Fruit fly (Drosophila melanogaster) whole organism, adult: ENCODE data around the gene RIOK1.
A peak's percentile ranks its signal among the peaks of the same experiment; 100 is the strongest.

ENCODE experiments used
- CG11617 ChIP-seq: fragments of 200-800 bp; sonication (Bioruptor generic); optimal IDR thresholded peaks from 2 replicates; lab custom pipeline; 2017; ENCODE audit warnings: mild to moderate bottlenecking, missing biosample characterization, missing genetic modification reagents, missing genetic modification characterization
- CG12768 ChIP-seq: fragments of 200-800 bp; sonication (Bioruptor generic); optimal IDR thresholded peaks from 2 replicates; lab custom pipeline; 2017; ENCODE audit warnings: missing biosample characterization, missing genetic modification characterization, mild to moderate bottlenecking, moderate library complexity, missing genetic modification reagents
- CG14711 ChIP-seq: fragments of 200-800 bp; sonication (Bioruptor generic); optimal IDR thresholded peaks from 2 replicates; lab custom pipeline; 2018; ENCODE audit warnings: missing biosample characterization, mild to moderate bottlenecking, missing genetic modification characterization, moderate library complexity
- CG1620 ChIP-seq: fragments of 200-800 bp; sonication (Bioruptor generic); optimal IDR thresholded peaks from 2 replicates; lab custom pipeline; 2016; ENCODE audit warnings: missing biosample characterization, missing genetic modification characterization
- CG33017 ChIP-seq: fragments of 200-800 bp; sonication (Bioruptor generic); optimal IDR thresholded peaks from 2 replicates; lab custom pipeline; 2018; ENCODE audit warnings: missing biosample characterization, mild to moderate bottlenecking, missing genetic modification characterization, moderate library complexity
- CG5204 ChIP-seq: fragments of 200-800 bp; sonication (Bioruptor generic); optimal IDR thresholded peaks from 2 replicates; lab custom pipeline; 2016; ENCODE audit warnings: missing biosample characterization, missing genetic modification characterization
- CG7045 ChIP-seq: fragments of 200-800 bp; sonication (Bioruptor generic); optimal IDR thresholded peaks from 2 replicates; lab custom pipeline; 2017; ENCODE audit warnings: missing biosample characterization, mild to moderate bottlenecking, missing genetic modification characterization
- CG7101 ChIP-seq: fragments of 200-800 bp; sonication (Bioruptor generic); optimal IDR thresholded peaks from 2 replicates; lab custom pipeline; 2018; ENCODE audit warnings: missing biosample characterization, mild to moderate bottlenecking, missing genetic modification characterization, moderate library complexity
- Clk ChIP-seq: fragments of 200-800 bp; sonication (Bioruptor generic); optimal IDR thresholded peaks from 2 replicates; lab custom pipeline; 2017; ENCODE audit warnings: missing biosample characterization, missing genetic modification characterization
- Crg-1 ChIP-seq: fragments of 200-800 bp; sonication (Bioruptor generic); optimal IDR thresholded peaks from 2 replicates; lab custom pipeline; 2016; ENCODE audit warnings: missing biosample characterization, missing genetic modification characterization
- Hr96 ChIP-seq: fragments of 200-800 bp; sonication (Bioruptor generic); optimal IDR thresholded peaks from 2 replicates; lab custom pipeline; 2016; ENCODE audit warnings: missing biosample characterization, missing genetic modification characterization
- Mnt ChIP-seq: fragments of 200-800 bp; sonication (Bioruptor generic); optimal IDR thresholded peaks from 2 replicates; lab custom pipeline; 2016; ENCODE audit warnings: missing biosample characterization, mild to moderate bottlenecking, missing genetic modification characterization
- bab1 ChIP-seq: fragments of 200-800 bp; sonication (Bioruptor generic); optimal IDR thresholded peaks from 3 replicates; lab custom pipeline; 2019; ENCODE audit warnings: missing biosample characterization, mild to moderate bottlenecking, missing genetic modification characterization, moderate library complexity
- cic ChIP-seq: fragments of 200-800 bp; sonication (Bioruptor generic); optimal IDR thresholded peaks from 2 replicates; lab custom pipeline; 2017; ENCODE audit warnings: missing biosample characterization, mild to moderate bottlenecking, missing genetic modification characterization, moderate library complexity
- cnc ChIP-seq, 2 experiments: fragments of >200 bp; optimal IDR thresholded peaks; 2 replicates each; lab custom pipeline; 2017
- kay ChIP-seq: fragments of 200-800 bp; sonication (Bioruptor generic); peaks from one replicate; lab custom pipeline; 2016; ENCODE audit warnings: missing biosample characterization, missing genetic modification characterization, borderline replicate concordance
- ovo ChIP-seq: fragments of 200-800 bp; sonication (Bioruptor generic); optimal IDR thresholded peaks from 2 replicates; lab custom pipeline; 2016; ENCODE audit warnings: missing biosample characterization, missing genetic modification characterization
- pad ChIP-seq: fragments of 200-800 bp; sonication (Bioruptor generic); optimal IDR thresholded peaks from 3 replicates; lab custom pipeline; 2017; ENCODE audit warnings: missing biosample characterization, missing genetic modification characterization, mild to moderate bottlenecking, moderate library complexity, missing genetic modification reagents
- tj ChIP-seq: fragments of 200-800 bp; sonication (Bioruptor generic); optimal IDR thresholded peaks from 3 replicates; lab custom pipeline; 2017; ENCODE audit warnings: missing biosample characterization, mild to moderate bottlenecking, missing genetic modification characterization, moderate library complexity
- toe ChIP-seq: fragments of 200-800 bp; sonication (Bioruptor generic); optimal IDR thresholded peaks from 2 replicates; lab custom pipeline; 2016; ENCODE audit warnings: missing biosample characterization, missing genetic modification characterization

The RIOK1 gene

DNA sequence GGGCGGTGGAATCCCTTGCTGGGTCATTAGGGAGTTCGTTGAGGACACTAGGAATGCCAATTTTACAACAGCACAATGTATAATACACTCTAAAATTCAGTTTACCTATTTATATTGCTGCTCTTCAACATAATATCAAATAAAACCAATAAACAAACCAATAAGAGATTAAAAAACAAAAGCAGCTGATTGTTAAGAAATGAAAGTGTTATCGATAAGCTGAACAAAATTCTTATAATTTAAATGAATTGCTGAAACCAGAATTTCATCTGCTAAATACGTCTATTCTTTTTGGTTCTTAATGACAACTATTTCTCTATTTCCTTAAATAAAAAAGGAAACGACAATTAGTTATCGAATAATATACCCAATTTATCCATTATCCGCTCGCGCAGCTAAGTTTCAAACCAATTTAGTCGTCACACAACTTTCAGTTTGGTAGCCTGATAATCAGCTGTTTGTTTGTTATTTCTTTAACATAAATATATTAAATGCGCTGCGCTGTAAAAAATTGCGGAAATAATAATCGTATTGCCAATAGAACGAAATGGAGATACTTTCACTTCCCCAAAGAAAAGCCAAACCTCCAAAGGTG, 43.0 kb upstream of the RIOK1 start, which contains the start of the genes Pldn and CG14135:
Gene Pldn (minus strand): TSS at position 197 of the 595 bp plus-strand sequence.
Gene CG14135 (plus strand): TSS at position 369 of the 595 bp plus-strand sequence.
- peak; percentile 90 for TF ChIP-seq kay (GFP tag; lab: Kevin White, UChicago)
- peak; percentile 2 for TF ChIP-seq bab1 (GFP tag; lab: Kevin White, UChicago)
- no peak for TF ChIP-seq toe

DNA sequence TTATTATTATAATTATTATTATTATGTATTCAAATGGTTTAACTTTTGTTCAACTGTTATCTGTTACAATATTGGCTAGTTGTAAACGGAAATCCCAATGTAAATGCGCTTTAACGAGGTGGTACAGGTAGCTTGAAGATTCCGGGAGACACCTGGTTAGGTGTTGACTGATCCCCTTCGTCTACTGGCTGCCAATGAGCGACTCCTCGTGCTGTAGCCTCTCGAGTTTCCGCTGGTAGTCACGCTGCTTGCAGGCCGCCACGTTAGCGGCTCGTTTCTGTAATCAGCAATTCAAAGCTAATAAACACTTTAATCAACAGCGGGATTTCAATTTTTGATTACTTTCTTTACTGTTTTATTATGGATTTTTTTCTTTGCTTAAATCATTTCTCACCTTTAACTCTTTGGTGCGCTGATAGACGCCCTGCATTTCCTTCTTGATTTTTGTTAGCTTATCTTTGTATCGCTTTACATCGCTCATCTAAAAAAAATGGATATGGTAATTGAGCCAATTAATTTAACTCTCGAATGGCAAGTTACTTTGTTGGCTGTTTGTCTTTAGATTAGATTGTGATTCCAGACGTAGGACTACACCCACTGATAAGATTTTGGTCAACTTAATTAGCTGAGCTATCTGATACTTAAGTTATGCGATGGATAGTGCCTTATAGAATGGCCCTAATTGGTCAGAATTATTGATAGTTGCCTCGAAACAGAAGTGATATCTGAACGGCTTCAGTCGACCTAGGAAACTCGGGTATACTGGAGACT, 41.7 kb upstream of the RIOK1 start:
- TF ChIP-seq cic (GFP tag; lab: Kevin White, UChicago) (peak; percentile 92), CG33017 (tag; lab: Kevin White, UChicago) (peak; percentile 56), ovo (GFP tag; lab: Kevin White, UChicago) (peak; percentile 51), toe (no peak), CG7101 (peak; percentile 73), cnc (optimal IDR thresholded peaks at IDR 0.05; lab: Kevin White, UChicago) (no peak), Crg-1 (GFP tag; lab: Kevin White, UChicago) (peak; percentile 24), CG11617 (GFP tag; lab: Kevin White, UChicago) (peak; percentile 70), CG7045 (GFP tag; lab: Kevin White, UChicago) (peak; percentile 3), Mnt (peak; percentile 74)

DNA sequence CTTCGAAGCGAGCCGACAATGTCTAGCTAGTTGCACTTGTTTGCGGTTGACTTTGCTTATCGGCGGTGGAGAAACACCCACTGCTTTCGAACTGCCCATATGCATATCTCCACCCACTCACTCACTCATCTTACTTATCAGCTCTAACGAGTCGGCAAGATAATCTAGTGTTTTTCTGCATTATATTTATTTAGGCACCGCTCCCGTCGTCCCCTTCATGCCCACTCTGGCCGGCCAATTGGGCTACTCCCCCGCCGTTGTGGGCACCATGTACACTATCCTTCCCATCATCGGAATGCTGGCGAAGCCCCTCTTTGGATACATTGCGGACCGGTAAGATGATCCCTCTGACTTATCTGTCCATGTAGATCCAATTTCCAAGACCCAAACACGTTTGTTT, 37.6 kb upstream of the RIOK1 start:
- TF ChIP-seq CG11617 (GFP tag; lab: Kevin White, UChicago) (no peak), CG12768 (GFP tag; lab: Kevin White, UChicago) (peak; percentile 16), CG7101 (no peak), cic (GFP tag; lab: Kevin White, UChicago) (peak; percentile 39)

DNA sequence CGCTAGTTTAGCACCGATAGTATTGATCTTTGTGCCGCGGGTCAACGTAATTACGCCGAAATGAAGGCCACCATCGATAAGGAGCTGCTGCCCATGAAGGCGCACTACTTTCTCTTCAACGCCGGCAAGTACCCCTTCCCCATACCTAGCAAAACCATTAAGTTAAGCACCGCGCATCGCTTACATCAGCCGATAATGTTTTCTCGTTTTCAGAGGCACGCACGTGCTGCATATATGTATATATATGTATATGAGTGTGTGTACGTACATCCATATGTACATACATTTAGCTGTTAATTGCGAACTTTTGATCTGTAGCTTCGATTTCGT, 36.2 kb upstream of the RIOK1 start:
- TF ChIP-seq CG7045 (GFP tag; lab: Kevin White, UChicago) (no peak), tj (GFP tag; lab: Kevin White, UChicago) (peak; percentile 78)

DNA sequence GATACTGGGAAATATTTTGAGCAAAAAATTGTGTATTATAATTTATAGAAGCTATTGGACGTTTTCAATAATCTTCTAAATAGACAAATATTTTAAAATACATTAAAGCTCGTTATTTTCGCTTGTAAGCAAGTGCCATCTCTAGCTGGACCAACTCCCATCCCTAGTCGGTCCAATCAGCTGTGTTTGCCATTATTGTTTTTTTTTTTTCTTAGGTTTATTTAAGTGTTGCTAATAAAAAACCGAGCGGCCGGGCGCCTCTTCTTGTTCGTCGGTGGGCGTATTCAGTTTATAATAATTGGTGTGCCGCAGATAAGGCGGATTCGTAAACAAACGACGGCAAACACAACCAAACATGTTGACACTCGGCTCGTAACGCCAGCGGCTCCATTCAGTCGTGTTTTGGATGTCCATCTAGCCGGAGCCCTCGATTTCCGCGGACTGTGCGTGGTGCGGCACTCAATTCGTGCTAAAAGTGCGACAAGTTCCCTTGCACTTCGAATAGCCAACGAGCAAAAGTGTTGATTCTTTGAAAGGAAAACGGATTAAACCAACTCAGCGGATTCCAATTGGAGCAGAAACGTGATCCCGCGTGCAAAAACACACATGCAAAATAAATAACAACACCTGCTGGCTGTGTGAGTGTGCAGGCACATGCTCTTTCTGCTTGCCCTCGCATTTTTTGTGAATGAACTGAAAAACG, 35.7 kb upstream of the RIOK1 start, which contains the start of gene Sugb:
Gene Sugb (plus strand): TSS at position 162 of the 703 bp plus-strand sequence.
- TF ChIP-seq bab1 (GFP tag; lab: Kevin White, UChicago), result peak; percentile 37
- peak; percentile 27 for TF ChIP-seq pad (GFP tag; lab: Kevin White, UChicago)
- TF ChIP-seq cic (GFP tag; lab: Kevin White, UChicago), result peak; percentile 96
- peak; percentile 57 for TF ChIP-seq CG7045 (GFP tag; lab: Kevin White, UChicago)
- TF ChIP-seq ovo (GFP tag; lab: Kevin White, UChicago), result peak; percentile 69
- peak; percentile 77 for TF ChIP-seq CG5204 (GFP tag; lab: Kevin White, UChicago)
- peak; percentile 90 for TF ChIP-seq CG11617 (GFP tag; lab: Kevin White, UChicago)
- peak; percentile 73 for TF ChIP-seq CG1620
- TF ChIP-seq CG33017 (tag; lab: Kevin White, UChicago), result peak; percentile 87
- peak; percentile 95 for TF ChIP-seq kay (GFP tag; lab: Kevin White, UChicago)
- TF ChIP-seq CG7101, result peak; percentile 75
- peak; percentile 80 for TF ChIP-seq toe
- TF ChIP-seq Clk (GFP tag; lab: Kevin White, UChicago), result peak; percentile 4
- TF ChIP-seq CG12768 (GFP tag; lab: Kevin White, UChicago), result peak; percentile 58
- no peak for TF ChIP-seq cnc (optimal IDR thresholded peaks at IDR 0.05; lab: Kevin White, UChicago)
- peak; percentile 73 for TF ChIP-seq Mnt
- TF ChIP-seq Crg-1 (GFP tag; lab: Kevin White, UChicago), result peak; percentile 54
- peak; percentile 98 for TF ChIP-seq tj (GFP tag; lab: Kevin White, UChicago)
- TF ChIP-seq Hr96 (GFP tag; lab: Kevin White, UChicago), result peak; percentile 84
- TF ChIP-seq CG14711, result peak; percentile 38

DNA sequence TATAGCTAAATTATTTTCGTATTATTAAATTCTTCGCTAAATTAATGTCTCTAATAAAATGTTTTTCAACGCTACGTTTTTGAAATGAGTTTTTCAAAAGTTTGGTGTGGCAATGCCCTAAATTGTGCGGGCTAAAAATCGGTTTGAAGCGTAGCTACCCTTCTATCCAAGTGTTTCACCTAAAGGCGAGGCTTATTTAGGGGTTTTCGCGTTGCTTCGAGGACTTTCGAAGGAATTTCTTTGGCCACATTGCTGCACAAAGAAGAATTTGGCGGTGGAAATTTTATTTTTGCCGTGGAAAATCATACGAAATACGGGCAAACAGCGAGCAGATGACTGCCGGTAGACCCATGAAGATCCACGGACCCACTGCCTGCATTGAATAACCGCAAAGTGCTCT, 33.5 kb upstream of the RIOK1 start, which contains the start of gene TfIIEalpha:
Gene TfIIEalpha (plus strand): TSS at position 245 of the 400 bp plus-strand sequence.
- TF ChIP-seq cic (GFP tag; lab: Kevin White, UChicago) (peak; percentile 37), CG14711 (no peak), CG5204 (GFP tag; lab: Kevin White, UChicago) (no peak), CG7045 (GFP tag; lab: Kevin White, UChicago) (no peak), Mnt (peak; percentile 23), toe (peak; percentile 18), ovo (GFP tag; lab: Kevin White, UChicago) (no peak), bab1 (GFP tag; lab: Kevin White, UChicago) (peak; percentile 66)
